Fruit fly (Drosophila melanogaster): ENCODE results near the gene toc.
A peak's percentile ranks its signal among the peaks of the same experiment; 100 is the strongest.

toc gene

dm6 chr2L:3159144-3160000 is 14.8 kb upstream of the toc start, which contains the start of the genes Mad and gkt (continued):
- TF ChIP-seq CG3838 (GFP tag; optimal IDR thresholded peaks at IDR 0.05) (peak; percentile 73), CG9932 (GFP tag; IDR thresholded peaks at IDR 0.05) (peak; percentile 47; the same call in 1 of the 2 replicates), Doc3 (GFP tag; IDR thresholded peaks at IDR 0.05; ENCODE audit: partially characterized antibody) (0 out of 3 replicates have a peak, but pooled peaks have one; percentile 28), CG1603 (tag; optimal IDR thresholded peaks at IDR 0.05) (peak; percentile 11), Doc2 (GFP tag; IDR thresholded peaks at IDR 0.05) (no peak), CG17186 (GFP tag; optimal IDR thresholded peaks at IDR 0.05) (peak; percentile 16), inv (GFP tag; IDR thresholded peaks at IDR 0.05; ENCODE audit: partially characterized antibody) (peak; percentile 52), CrebB (tag; optimal IDR thresholded peaks at IDR 0.05) (no peak), CG8924 (tag; optimal IDR thresholded peaks at IDR 0.05) (peak; percentile 35), Bteb2 (GFP tag; optimal IDR thresholded peaks at IDR 0.05) (no peak), jigr1 (GFP tag; IDR thresholded peaks at IDR 0.05) (no peak), gfzf (GFP tag; optimal IDR thresholded peaks at IDR 0.05) (peak; percentile 47), CG3995 (GFP tag; optimal IDR thresholded peaks at IDR 0.05) (peak; percentile 64), CG4617 (GFP tag; optimal IDR thresholded peaks at IDR 0.05; ENCODE audit: borderline replicate concordance) (peak; percentile 36), gem (tag; optimal IDR thresholded peaks at IDR 0.05) (peak; percentile 4), Sry-δ (GFP tag; optimal IDR thresholded peaks at IDR 0.05) (peak; percentile 40), Hr78 (GFP tag; optimal IDR thresholded peaks at IDR 0.05) (no peak), H15 (GFP tag; IDR thresholded peaks at IDR 0.05) (no peak), nerfin-2 (GFP tag; IDR thresholded peaks at IDR 0.05; ENCODE audit: partially characterized antibody) (peak; percentile 51), Dll (GFP tag; IDR thresholded peaks at IDR 0.05; ENCODE audit: partially characterized antibody) (peak; percentile 75), CG34422 (GFP tag; IDR thresholded peaks at IDR 0.05) (0 out of 3 replicates have a peak, but pooled peaks have one; percentile 8), CG7987 (GFP tag; optimal IDR thresholded peaks at IDR 0.05) (no peak), CG14860 (GFP tag; IDR thresholded peaks at IDR 0.05; ENCODE audit: partially characterized antibody) (0 out of 3 replicates have a peak, but pooled peaks have one; percentile 15), CG34224 (GFP tag; IDR thresholded peaks at IDR 0.05; ENCODE audit: partially characterized antibody) (peak; percentile 27; the same call in 1 of the 3 replicates), sna (GFP tag; IDR thresholded peaks at IDR 0.05; ENCODE audit: partially characterized antibody) (0 out of 2 replicates have a peak, but pooled peaks have one; percentile 30), CG9797 (GFP tag; optimal IDR thresholded peaks at IDR 0.05) (peak; percentile 39), ham (GFP tag; IDR thresholded peaks at IDR 0.05) (no peak), CG11456 (GFP tag; IDR thresholded peaks at IDR 0.05) (no peak), vfl (GFP tag; optimal IDR thresholded peaks at IDR 0.05) (no peak), zen (tag; optimal IDR thresholded peaks at IDR 0.05) (no peak), CG7786 (GFP tag; optimal IDR thresholded peaks at IDR 0.05) (no peak), CG15696 (tag; optimal IDR thresholded peaks at IDR 0.05) (no peak), eve (GFP tag; optimal IDR thresholded peaks at IDR 0.05) (peak in 1 of 2 experiments; percentile 75), Sin3A (optimal IDR thresholded peaks at IDR 0.05) (peak; percentile 45), cg (GFP tag; optimal IDR thresholded peaks at IDR 0.05) (peak; percentile 95), CG10431 (GFP tag; optimal IDR thresholded peaks at IDR 0.05) (no peak), sqz (GFP tag; optimal IDR thresholded peaks at IDR 0.05) (peak; percentile 17), sc (optimal IDR thresholded peaks at IDR 0.05) (no peak), sc (GFP tag; optimal IDR thresholded peaks at IDR 0.05) (no peak), CG1529 (GFP tag; optimal IDR thresholded peaks at IDR 0.05) (no peak), MESR4 (GFP tag; optimal IDR thresholded peaks at IDR 0.05) (peak; percentile 87), E2f2 (GFP tag; IDR thresholded peaks at IDR 0.05) (peak; percentile 47), Dp (GFP tag; optimal IDR thresholded peaks at IDR 0.05) (peak; percentile 37), nmo (GFP tag; optimal IDR thresholded peaks at IDR 0.05) (no peak), ssp (GFP tag; IDR thresholded peaks at IDR 0.05) (0 out of 2 replicates have a peak, but pooled peaks have one; percentile 7), amos (GFP tag; IDR thresholded peaks at IDR 0.05; ENCODE audit: partially characterized antibody) (peak; percentile 48), Meics (GFP tag; optimal IDR thresholded peaks at IDR 0.05) (no peak)
